Fruit fly (Drosophila melanogaster): ENCODE measurements around the gene moi.

Gene moi

DNA sequence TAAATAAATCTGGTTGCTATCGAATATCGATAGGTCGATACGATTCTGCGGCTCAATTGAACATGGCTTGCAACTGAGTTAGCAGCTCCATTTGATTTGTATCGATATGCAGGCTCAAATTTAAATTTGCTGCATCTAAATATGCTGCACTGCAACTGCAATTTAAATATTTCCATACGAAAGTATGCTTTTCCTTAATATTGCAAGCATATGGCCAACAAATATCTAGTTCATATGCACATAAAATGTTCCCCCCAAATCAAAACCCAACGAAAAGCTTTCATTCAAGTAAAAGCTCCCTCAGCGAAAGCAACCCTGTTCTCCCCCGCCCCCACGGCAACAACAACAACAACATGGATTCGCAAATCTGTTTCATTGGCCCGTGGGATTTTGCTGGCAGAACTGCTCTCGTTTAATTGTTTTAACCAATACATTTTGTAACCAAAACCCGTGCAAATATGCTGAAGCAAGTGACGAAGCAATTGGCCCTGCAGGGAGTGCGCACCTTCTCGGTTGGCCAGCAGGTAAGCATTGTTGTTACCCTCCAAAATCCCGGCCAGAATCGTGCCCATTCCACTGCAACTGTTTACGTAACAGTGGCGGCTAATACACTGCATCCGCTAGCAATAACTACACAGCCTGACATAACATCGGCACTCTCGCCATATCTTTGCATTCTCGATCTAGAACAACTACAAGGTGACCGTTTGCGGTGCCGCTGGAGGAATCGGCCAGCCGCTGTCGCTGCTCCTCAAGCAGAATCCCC lies 29.1 kb upstream of the moi start, which contains the start of the genes CG7168 and Mdh2 (continued):
- TF ChIP-seq CG15479 (GFP tag; optimal IDR thresholded peaks at IDR 0.05) (no peak), CG7271 (tag; optimal IDR thresholded peaks at IDR 0.05) (no peak), BtbVII (GFP tag; optimal IDR thresholded peaks at IDR 0.05) (no peak), CG17829 (tag; optimal IDR thresholded peaks at IDR 0.05) (peak; percentile 31), CG9876 (GFP tag; optimal IDR thresholded peaks at IDR 0.05) (no peak), CHES-1-like (GFP tag; optimal IDR thresholded peaks at IDR 0.05) (peak; percentile 36), MESR4 (GFP tag; optimal IDR thresholded peaks at IDR 0.05) (peak; percentile 34), CG9437 (GFP tag; optimal IDR thresholded peaks at IDR 0.05) (no peak), D19A (tag; optimal IDR thresholded peaks at IDR 0.05) (no peak), luna (GFP tag; optimal IDR thresholded peaks at IDR 0.05) (no peak), trem (tag; optimal IDR thresholded peaks at IDR 0.05) (peak; percentile 99), CG15601 (tag; optimal IDR thresholded peaks at IDR 0.05) (peak; percentile 15), Meics (GFP tag; optimal IDR thresholded peaks at IDR 0.05) (no peak), stwl (tag; optimal IDR thresholded peaks at IDR 0.05) (peak; percentile 86), CG1647 (GFP tag; optimal IDR thresholded peaks at IDR 0.05) (no peak), CG12744 (GFP tag; optimal IDR thresholded peaks at IDR 0.05) (no peak), sd (tag; optimal IDR thresholded peaks at IDR 0.05) (no peak), CG8290 (GFP tag; optimal IDR thresholded peaks at IDR 0.05) (no peak), CG8290 (tag; optimal IDR thresholded peaks at IDR 0.05) (no peak), CG8359 (GFP tag; optimal IDR thresholded peaks at IDR 0.05; ENCODE audit: borderline replicate concordance) (no peak), CG14050 (GFP tag; IDR thresholded peaks at IDR 0.05) (no peak), zf30C (GFP tag; optimal IDR thresholded peaks at IDR 0.05) (no peak), CG17186 (GFP tag; optimal IDR thresholded peaks at IDR 0.05) (peak; percentile 19), jing (GFP tag; optimal IDR thresholded peaks at IDR 0.05) (no peak), tgo (GFP tag; IDR thresholded peaks at IDR 0.05) (no peak), lola (GFP tag; optimal IDR thresholded peaks at IDR 0.05) (no peak), rib (GFP tag; IDR thresholded peaks at IDR 0.05) (no peak), CG3407 (GFP tag; optimal IDR thresholded peaks at IDR 0.05) (no peak), CG15011 (GFP tag; optimal IDR thresholded peaks at IDR 0.05) (no peak), CkIIα-i1 (GFP tag; IDR thresholded peaks at IDR 0.05) (no peak), danr (GFP tag; IDR thresholded peaks at IDR 0.05) (no peak), HLHmδ (GFP tag; optimal IDR thresholded peaks at IDR 0.05) (no peak), CG10565 (GFP tag; optimal IDR thresholded peaks at IDR 0.05) (no peak), E2f2 (GFP tag; IDR thresholded peaks at IDR 0.05) (peak; percentile 80), Ssrp (tag; optimal IDR thresholded peaks at IDR 0.05) (no peak), BEAF-32 (GFP tag; optimal IDR thresholded peaks at IDR 0.05) (peak; percentile 81), MBD-R2 (GFP tag; IDR thresholded peaks at IDR 0.05) (peak; percentile 79), h (optimal IDR thresholded peaks at IDR 0.05) (no peak), dysf (GFP tag; IDR thresholded peaks at IDR 0.05) (no peak), pros (GFP tag; optimal IDR thresholded peaks at IDR 0.05) (no peak), CG4328 (GFP tag; optimal IDR thresholded peaks at IDR 0.05) (no peak), CG11085 (GFP tag; IDR thresholded peaks at IDR 0.05) (no peak), seq (GFP tag; IDR thresholded peaks at IDR 0.05) (no peak), sens-2 (GFP tag; IDR thresholded peaks at IDR 0.05) (no peak), CG33213 (GFP tag; optimal IDR thresholded peaks at IDR 0.05) (no peak), Asciz (GFP tag; optimal IDR thresholded peaks at IDR 0.05) (no peak), CG17359 (tag; optimal IDR thresholded peaks at IDR 0.05) (no peak), CG15696 (tag; optimal IDR thresholded peaks at IDR 0.05) (no peak), z (GFP tag; IDR thresholded peaks at IDR 0.05) (no peak), Atf-2 (GFP tag; optimal IDR thresholded peaks at IDR 0.05) (no peak)

All from whole organism, embryonic.